Fruit fly (Drosophila melanogaster) whole organism, adult: ENCODE data around the gene CG15517.
"Not testable (repeated sequence)": the region's sequence is repeated elsewhere in the genome, so short reads cannot be mapped to it uniquely, and the experiment has no call there.

ENCODE experiments used
- CG11617 ChIP-seq: fragments of 200-800 bp; sonication (Bioruptor generic); optimal IDR thresholded peaks from 2 replicates; lab custom pipeline; 2017; ENCODE audit warnings: mild to moderate bottlenecking, missing biosample characterization, missing genetic modification reagents, missing genetic modification characterization
- CG12768 ChIP-seq: fragments of 200-800 bp; sonication (Bioruptor generic); optimal IDR thresholded peaks from 2 replicates; lab custom pipeline; 2017; ENCODE audit warnings: missing biosample characterization, missing genetic modification characterization, mild to moderate bottlenecking, moderate library complexity, missing genetic modification reagents
- CG14711 ChIP-seq: fragments of 200-800 bp; sonication (Bioruptor generic); optimal IDR thresholded peaks from 2 replicates; lab custom pipeline; 2018; ENCODE audit warnings: missing biosample characterization, mild to moderate bottlenecking, missing genetic modification characterization, moderate library complexity
- CG1620 ChIP-seq: fragments of 200-800 bp; sonication (Bioruptor generic); optimal IDR thresholded peaks from 2 replicates; lab custom pipeline; 2016; ENCODE audit warnings: missing biosample characterization, missing genetic modification characterization
- CG33017 ChIP-seq: fragments of 200-800 bp; sonication (Bioruptor generic); optimal IDR thresholded peaks from 2 replicates; lab custom pipeline; 2018; ENCODE audit warnings: missing biosample characterization, mild to moderate bottlenecking, missing genetic modification characterization, moderate library complexity
- CG5204 ChIP-seq: fragments of 200-800 bp; sonication (Bioruptor generic); optimal IDR thresholded peaks from 2 replicates; lab custom pipeline; 2016; ENCODE audit warnings: missing biosample characterization, missing genetic modification characterization
- CG7101 ChIP-seq: fragments of 200-800 bp; sonication (Bioruptor generic); optimal IDR thresholded peaks from 2 replicates; lab custom pipeline; 2018; ENCODE audit warnings: missing biosample characterization, mild to moderate bottlenecking, missing genetic modification characterization, moderate library complexity
- Clk ChIP-seq: fragments of 200-800 bp; sonication (Bioruptor generic); optimal IDR thresholded peaks from 2 replicates; lab custom pipeline; 2017; ENCODE audit warnings: missing biosample characterization, missing genetic modification characterization
- Hr96 ChIP-seq: fragments of 200-800 bp; sonication (Bioruptor generic); optimal IDR thresholded peaks from 2 replicates; lab custom pipeline; 2016; ENCODE audit warnings: missing biosample characterization, missing genetic modification characterization
- Mnt ChIP-seq: fragments of 200-800 bp; sonication (Bioruptor generic); optimal IDR thresholded peaks from 2 replicates; lab custom pipeline; 2016; ENCODE audit warnings: missing biosample characterization, mild to moderate bottlenecking, missing genetic modification characterization
- bab1 ChIP-seq: fragments of 200-800 bp; sonication (Bioruptor generic); optimal IDR thresholded peaks from 3 replicates; lab custom pipeline; 2019; ENCODE audit warnings: missing biosample characterization, mild to moderate bottlenecking, missing genetic modification characterization, moderate library complexity
- cic ChIP-seq: fragments of 200-800 bp; sonication (Bioruptor generic); optimal IDR thresholded peaks from 2 replicates; lab custom pipeline; 2017; ENCODE audit warnings: missing biosample characterization, mild to moderate bottlenecking, missing genetic modification characterization, moderate library complexity
- cnc ChIP-seq, 2 experiments: fragments of >200 bp; optimal IDR thresholded peaks; 2 replicates each; lab custom pipeline; 2017
- kay ChIP-seq: fragments of 200-800 bp; sonication (Bioruptor generic); peaks from one replicate; lab custom pipeline; 2016; ENCODE audit warnings: missing biosample characterization, missing genetic modification characterization, borderline replicate concordance
- ovo ChIP-seq: fragments of 200-800 bp; sonication (Bioruptor generic); optimal IDR thresholded peaks from 2 replicates; lab custom pipeline; 2016; ENCODE audit warnings: missing biosample characterization, missing genetic modification characterization
- pad ChIP-seq: fragments of 200-800 bp; sonication (Bioruptor generic); optimal IDR thresholded peaks from 3 replicates; lab custom pipeline; 2017; ENCODE audit warnings: missing biosample characterization, missing genetic modification characterization, mild to moderate bottlenecking, moderate library complexity, missing genetic modification reagents
- tj ChIP-seq: fragments of 200-800 bp; sonication (Bioruptor generic); optimal IDR thresholded peaks from 3 replicates; lab custom pipeline; 2017; ENCODE audit warnings: missing biosample characterization, mild to moderate bottlenecking, missing genetic modification characterization, moderate library complexity
- toe ChIP-seq: fragments of 200-800 bp; sonication (Bioruptor generic); optimal IDR thresholded peaks from 2 replicates; lab custom pipeline; 2016; ENCODE audit warnings: missing biosample characterization, missing genetic modification characterization

Gene CG15517

dm6 chr3R:29903775-29904356 lies at the start of gene CG15517:
CG15517 (minus strand) TSS chr3R:29903825.
- peak; percentile 30 for TF ChIP-seq bab1
- no peak for TF ChIP-seq Hr96 (GFP tag; lab: Kevin White, UChicago)

dm6 chr3R:29935756-29936155 lies 32.1 kb upstream of the CG15517 start, which contains the start of the genes eIF2Balpha and Vps13B:
eIF2Balpha (minus strand) TSS chr3R:29935888.
Vps13B (plus strand) TSS chr3R:29935978.
- TF ChIP-seq bab1 (peak; percentile 74), CG33017 (tag; lab: Kevin White, UChicago) (no peak), CG11617 (GFP tag; lab: Kevin White, UChicago) (peak; percentile 2)

DNA sequence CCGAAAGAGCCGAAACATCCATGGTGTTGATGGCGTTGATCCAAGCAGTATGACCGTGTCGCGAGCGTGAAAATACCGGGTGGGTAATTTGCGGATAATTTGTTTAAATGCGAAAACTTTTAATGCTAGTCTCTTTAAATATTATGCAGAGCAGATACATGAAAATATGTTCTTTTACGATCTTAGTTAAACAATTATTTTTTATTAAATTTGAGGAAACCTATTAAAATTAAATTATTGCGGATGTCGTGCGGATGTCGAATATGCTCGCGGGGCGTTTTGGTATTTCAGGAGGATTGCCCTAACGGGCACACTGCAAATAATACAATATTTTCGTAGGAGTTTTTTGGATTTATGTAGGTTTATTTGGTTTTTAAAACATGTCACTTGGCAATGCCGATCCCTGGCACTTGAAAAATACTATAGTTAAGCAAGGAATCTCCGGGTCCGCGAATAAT lies 29.4 kb upstream of the CG15517 start, which contains the start of the genes Cog7, CG42557 and CG42558:
Cog7 (minus strand) TSS at position 51 of the 458 bp plus-strand sequence.
CG42557 (plus strand) TSS at position 281 of the 458 bp plus-strand sequence.
CG42558 (plus strand) TSS at position 281 of the 458 bp plus-strand sequence.
- peak; percentile 2 for TF ChIP-seq CG11617 (GFP tag; lab: Kevin White, UChicago)
- no peak for TF ChIP-seq bab1

DNA sequence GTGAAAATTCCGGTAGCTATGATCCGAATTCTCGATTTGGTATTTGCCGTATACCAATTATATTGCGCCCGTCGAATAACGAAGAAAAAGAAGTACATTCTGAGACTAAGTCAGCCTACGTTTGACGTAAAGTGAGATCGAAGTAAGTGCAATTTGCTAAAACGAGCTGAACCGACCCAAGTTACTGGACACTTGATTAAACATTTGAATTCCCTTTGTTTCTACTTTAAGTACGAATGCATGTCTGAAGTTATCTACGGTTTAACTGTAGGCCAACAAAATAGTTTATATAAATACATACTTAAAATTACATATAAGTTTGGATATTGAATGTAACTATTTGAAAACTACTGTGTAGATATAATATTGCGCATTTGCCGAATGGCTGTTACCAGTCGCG lies 26.7 kb upstream of the CG15517 start, which contains the start of gene alpha-Man-Ic:
alpha-Man-Ic (minus strand) TSS at position 101 of the 400 bp plus-strand sequence.
- no peak for TF ChIP-seq CG12768 (GFP tag; lab: Kevin White, UChicago)
- no peak for TF ChIP-seq cic (GFP tag; lab: Kevin White, UChicago)
- TF ChIP-seq CG5204 (GFP tag; lab: Kevin White, UChicago): no peak
- TF ChIP-seq kay (GFP tag; lab: Kevin White, UChicago): no peak
- TF ChIP-seq ovo: no peak
- TF ChIP-seq bab1: no peak
- no peak for TF ChIP-seq tj (GFP tag; lab: Kevin White, UChicago)
- no peak for TF ChIP-seq Mnt (GFP tag; lab: Kevin White, UChicago)

- no peak for TF ChIP-seq CG11617 (GFP tag; lab: Kevin White, UChicago)
Measured at dm6 chr3R:29926955-29927354, 23.3 kb upstream of the CG15517 start, which contains the start of gene CG15522. CG15522 (plus strand) TSS chr3R:29927255.

- TF ChIP-seq cic (GFP tag; lab: Kevin White, UChicago) (peak; percentile 64), CG33017 (tag; lab: Kevin White, UChicago) (no peak)
Measured at dm6 chr3R:29926089-29926488, 22.5 kb upstream of the CG15517 start, which contains the start of gene Jon99Ci. Jon99Ci (minus strand) TSS chr3R:29926189.

DNA sequence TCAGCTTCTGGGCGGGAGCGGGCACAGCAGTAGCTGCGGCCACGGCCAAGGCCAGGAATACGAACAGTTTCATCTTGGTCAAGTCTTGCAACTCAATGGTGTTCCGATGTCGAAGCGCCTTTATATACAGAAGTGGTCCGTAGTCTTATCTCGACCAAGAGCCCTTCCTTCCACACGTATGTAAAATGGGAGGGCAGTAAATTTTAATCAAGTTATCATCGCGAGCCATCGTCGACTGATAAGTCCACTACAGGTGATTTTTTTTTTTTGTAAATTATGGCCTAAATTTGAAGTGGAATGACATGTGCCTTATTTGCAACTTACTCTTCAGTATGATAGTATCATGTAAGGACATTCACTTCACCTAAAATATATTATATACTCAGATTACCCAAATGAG lies 20.9 kb upstream of the CG15517 start, which contains the start of gene Jon99Cii:
Jon99Cii (minus strand) TSS at position 101 of the 400 bp plus-strand sequence.
- TF ChIP-seq kay (GFP tag; lab: Kevin White, UChicago); ovo; CG7101 (tag; lab: Kevin White, UChicago): not testable (repeated sequence)

DNA sequence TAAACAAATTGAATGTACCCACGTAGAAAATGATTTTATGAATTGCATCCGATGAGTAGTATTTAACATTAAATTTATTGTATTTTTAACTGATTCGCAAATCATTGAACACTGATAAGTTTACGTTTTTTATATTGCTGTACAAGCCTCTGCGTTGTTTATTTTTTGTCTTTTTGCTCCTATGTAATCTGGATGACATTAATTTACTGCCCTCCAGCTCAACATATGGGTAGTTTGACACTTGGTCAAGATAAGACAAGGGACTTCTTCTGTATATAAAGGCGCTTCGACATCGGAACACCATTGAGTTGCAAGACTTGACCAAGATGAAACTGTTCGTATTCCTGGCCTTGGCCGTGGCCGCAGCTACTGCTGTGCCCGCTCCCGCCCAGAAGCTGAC lies 18.3 kb upstream of the CG15517 start, which contains the start of gene Jon99Ciii:
Jon99Ciii (plus strand) TSS at position 301 of the 400 bp plus-strand sequence.
- TF ChIP-seq CG1620 (GFP tag; lab: Kevin White, UChicago); CG33017 (tag; lab: Kevin White, UChicago); Clk (GFP tag; lab: Kevin White, UChicago): not testable (repeated sequence)

DNA sequence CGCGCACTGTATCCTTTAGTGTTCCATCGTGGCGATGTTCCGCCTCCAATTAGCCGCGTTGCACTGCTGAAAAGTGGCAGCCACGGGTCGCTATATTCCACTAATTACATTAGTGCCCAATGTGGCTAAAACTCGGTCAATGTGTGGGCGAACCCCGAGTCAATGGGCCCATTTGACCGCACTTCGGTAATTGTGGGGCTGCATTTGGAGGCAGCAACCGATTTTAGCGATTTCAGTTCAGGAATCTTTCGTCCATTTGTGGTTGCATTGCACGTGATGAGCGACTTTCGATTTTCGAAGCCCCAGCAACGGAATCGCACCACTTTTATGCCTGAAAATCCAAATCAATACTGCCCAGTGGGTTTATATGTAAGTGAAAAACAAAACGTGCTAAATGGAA lies 16.6 kb upstream of the CG15517 start, which contains the start of gene trp:
trp (minus strand) TSS at position 101 of the 400 bp plus-strand sequence.
- TF ChIP-seq CG7101 (tag; lab: Kevin White, UChicago) (no peak), Clk (GFP tag; lab: Kevin White, UChicago) (no peak)

dm6 chr3R:29914246-29914645 lies 10.6 kb upstream of the CG15517 start, which contains the start of gene Capa:
Capa (minus strand) TSS chr3R:29914346.
- TF ChIP-seq kay (GFP tag; lab: Kevin White, UChicago) (no peak), CG1620 (GFP tag; lab: Kevin White, UChicago) (no peak), pad (GFP tag; lab: Kevin White, UChicago) (no peak), CG7101 (tag; lab: Kevin White, UChicago) (no peak), ovo (no peak), Clk (GFP tag; lab: Kevin White, UChicago) (no peak), CG14711 (no peak), CG33017 (tag; lab: Kevin White, UChicago) (no peak), CG11617 (GFP tag; lab: Kevin White, UChicago) (no peak), Mnt (GFP tag; lab: Kevin White, UChicago) (no peak), bab1 (no peak), toe (GFP tag; lab: Kevin White, UChicago) (no peak), cnc (optimal IDR thresholded peaks at IDR 0.05; lab: Kevin White, UChicago) (no peak)
